Worm (Caenorhabditis elegans) whole organism, late embryonic: Measurements from ENCODE around the gene srv-9.

Source experiments
- K02D7.2 ChIP-seq: sonication (generic microtip); optimal IDR thresholded peaks from 2 replicates; lab custom pipeline; 2017; ENCODE audit warnings: mild to moderate bottlenecking, missing genetic modification characterization, missing compliant biosample characterization
- ama-1 ChIP-seq: fragments of 150-350 bp; optimal IDR thresholded peaks from 2 replicates; lab custom pipeline; 2014
- ceh-34 ChIP-seq: sonication (generic microtip); optimal IDR thresholded peaks from 2 replicates; lab custom pipeline; 2016; ENCODE audit warnings: mild to moderate bottlenecking, missing genetic modification characterization, missing compliant biosample characterization
- ets-4 ChIP-seq: sonication (generic microtip); optimal IDR thresholded peaks from 2 replicates; lab custom pipeline; 2016; ENCODE audit warnings: missing genetic modification characterization, missing compliant biosample characterization
- fkh-10 ChIP-seq: fragments of 150-350 bp; optimal IDR thresholded peaks from 2 replicates; lab custom pipeline; 2014; ENCODE audit warnings: missing biosample characterization, missing genetic modification reagents, missing genetic modification characterization
- hlh-30 ChIP-seq: sonication (generic microtip); optimal IDR thresholded peaks from 2 replicates; lab custom pipeline; 2017; ENCODE audit warnings: antibody characterized with exemption, missing genetic modification characterization, missing compliant biosample characterization; ENCODE audit not compliant: insufficient read depth
- pag-3 ChIP-seq: sonication (generic microtip); optimal IDR thresholded peaks from 2 replicates; lab custom pipeline; 2016; ENCODE audit warnings: missing compliant biosample characterization, missing genetic modification characterization, borderline replicate concordance
- pqm-1 ChIP-seq: sonication (generic microtip); optimal IDR thresholded peaks from 2 replicates; lab custom pipeline; 2016; ENCODE audit warnings: missing genetic modification characterization, missing compliant biosample characterization
- unc-86 ChIP-seq: sonication (generic microtip); optimal IDR thresholded peaks from 2 replicates; lab custom pipeline; 2016; ENCODE audit warnings: missing genetic modification characterization, missing compliant biosample characterization

- TF ChIP-seq hlh-30 (tag; lab: Kevin White, UChicago) = no peak
- no peak for TF ChIP-seq pag-3 (tag; lab: Kevin White, UChicago)
- TF ChIP-seq ceh-34 (tag; lab: Kevin White, UChicago) = no peak
- TF ChIP-seq ets-4 (tag; lab: Kevin White, UChicago) = no peak
- TF ChIP-seq K02D7.2 = no peak
- no peak for TF ChIP-seq fkh-10 (GFP tag; lab: Kevin White, UChicago)
- no peak for TF ChIP-seq ama-1 (lab: Kevin White, UChicago)
- TF ChIP-seq pqm-1 (tag; lab: Kevin White, UChicago) = no peak
- no peak for TF ChIP-seq unc-86 (tag; lab: Kevin White, UChicago)
Observed at ce11 chrV:13428660-13429059, 5.7 kb upstream of the srv-9 start, which contains the start of gene srd-19.
